Worm (Caenorhabditis elegans): ENCODE data around the gene Y50E8A.1.

ce11 chrV:14741233-14741632 is 14.5 kb downstream of the Y50E8A.1 start, which contains the start of gene Y50E8A.6:
- no peak for TF ChIP-seq drap-1 (GFP tag; optimal IDR thresholded peaks at IDR 0.05)
- no peak for TF ChIP-seq ces-1 (GFP tag; optimal IDR thresholded peaks at IDR 0.05)
- TF ChIP-seq sptf-1 (tag; optimal IDR thresholded peaks at IDR 0.05): no peak
- TF ChIP-seq pha-4 (tag; optimal IDR thresholded peaks at IDR 0.05): no peak
- no peak for TF ChIP-seq snpc-4 (tag; optimal IDR thresholded peaks at IDR 0.05)
- no peak for TF ChIP-seq lin-13 (tag; optimal IDR thresholded peaks at IDR 0.05)
- TF ChIP-seq ceh-43 (GFP tag; optimal IDR thresholded peaks at IDR 0.05): no peak
- TF ChIP-seq ztf-11 (tag; optimal IDR thresholded peaks at IDR 0.05): no peak
- no peak for TF ChIP-seq elt-1 (tag; optimal IDR thresholded peaks at IDR 0.05; ENCODE audit: borderline replicate concordance, insufficient read depth)
- TF ChIP-seq elt-3 (tag; optimal IDR thresholded peaks at IDR 0.05): no peak
